Worm (Caenorhabditis elegans) whole organism, L4 larva: Measurements from ENCODE around the gene B0334.13.
A peak's percentile ranks its signal among the peaks of the same experiment; 100 is the strongest.

Experiments
- D1046.2 ChIP-seq: fragments of 200-800 bp; sonication (Bioruptor generic); IDR thresholded peaks from 2 replicates; pipeline ENCODE4 v1.3.6; 2022; ENCODE audit warnings: missing genetic modification characterization, missing compliant biosample characterization
- F26F4.8 ChIP-seq: fragments of 200-800 bp; sonication (Bioruptor generic); conservative IDR thresholded peaks from 2 replicates; pipeline ENCODE4 v1.3.6; 2022; ENCODE audit warnings: missing genetic modification characterization, missing compliant biosample characterization
- T26A8.4 ChIP-seq: fragments of 200-800 bp; sonication (Bioruptor generic); IDR thresholded peaks from 2 replicates; pipeline ENCODE4 v1.3.6; 2022; ENCODE audit warnings: missing genetic modification characterization, missing compliant biosample characterization
- Y105C5A.15 ChIP-seq: fragments of 200-800 bp; sonication (Bioruptor generic); IDR thresholded peaks from 2 replicates; pipeline ENCODE4 v1.3.6; 2022; ENCODE audit warnings: missing genetic modification characterization, missing compliant biosample characterization
- Y75B8A.6 ChIP-seq: fragments of 200-800 bp; sonication (Bioruptor generic); IDR thresholded peaks from 2 replicates; pipeline ENCODE4 v1.3.6; 2022; ENCODE audit warnings: missing genetic modification reagents, missing genetic modification characterization, missing compliant biosample characterization
- aha-1 ChIP-seq: fragments of 150-350 bp; peaks from one replicate; lab custom pipeline; 2014; ENCODE audit warnings: missing biosample characterization, missing genetic modification characterization
- arid-1 ChIP-seq: fragments of 200-800 bp; sonication (Bioruptor generic); conservative IDR thresholded peaks from 2 replicates; pipeline ENCODE4 v1.3.6; 2022; ENCODE audit warnings: missing genetic modification reagents, missing genetic modification characterization, missing compliant biosample characterization
- ceh-20 ChIP-seq: fragments of 200-800 bp; sonication (Bioruptor generic); IDR thresholded peaks from 2 replicates; pipeline ENCODE4 v1.3.6; 2022; ENCODE audit warnings: missing genetic modification reagents, missing genetic modification characterization, missing compliant biosample characterization
- ceh-62 ChIP-seq: sonication (generic microtip); optimal IDR thresholded peaks from 2 replicates; lab custom pipeline; 2017; ENCODE audit warnings: missing biosample characterization, missing genetic modification characterization
- ceh-82 ChIP-seq: sonication (generic microtip); optimal IDR thresholded peaks from 2 replicates; lab custom pipeline; 2017; ENCODE audit warnings: missing biosample characterization, missing genetic modification characterization
- cey-2 ChIP-seq: sonication (generic microtip); optimal IDR thresholded peaks from 3 replicates; lab custom pipeline; 2017; ENCODE audit warnings: missing genetic modification characterization, mild to moderate bottlenecking, missing compliant biosample characterization, antibody characterized with exemption, borderline replicate concordance; ENCODE audit not compliant: insufficient read depth
- daf-12 ChIP-seq: fragments of 150-350 bp; optimal IDR thresholded peaks from 2 replicates; lab custom pipeline; 2014; ENCODE audit warnings: missing biosample characterization, missing genetic modification reagents, missing genetic modification characterization
- daf-16 ChIP-seq, 3 experiments: sonication (generic microtip); optimal IDR thresholded peaks; 2 replicates each; lab custom pipeline; 2016 to 2017; ENCODE audit warnings: missing genetic modification characterization in 3 of 3, missing genetic modification reagents in 3 of 3, mild to moderate bottlenecking in 2 of 3, missing compliant biosample characterization in 2 of 3, missing biosample characterization in 1 of 3, moderate library complexity in 1 of 3
- daf-19 ChIP-seq: fragments of 200-800 bp; sonication (Bioruptor generic); conservative IDR thresholded peaks from 2 replicates; pipeline ENCODE4 v1.3.6; 2022; ENCODE audit warnings: missing genetic modification characterization, missing compliant biosample characterization
- dmd-9 ChIP-seq: fragments of 200-800 bp; sonication (Bioruptor generic); IDR thresholded peaks from 2 replicates; pipeline ENCODE4 v1.3.6; 2022; ENCODE audit warnings: missing genetic modification reagents, missing genetic modification characterization, missing compliant biosample characterization
- dpl-1 ChIP-seq: fragments of 150-350 bp; optimal IDR thresholded peaks from 2 replicates; lab custom pipeline; 2014; ENCODE audit warnings: missing biosample characterization, missing genetic modification reagents, missing genetic modification characterization
- duxl-1 ChIP-seq: sonication (generic microtip); optimal IDR thresholded peaks from 2 replicates; lab custom pipeline; 2016; ENCODE audit warnings: mild to moderate bottlenecking, missing genetic modification characterization, moderate library complexity, missing compliant biosample characterization; ENCODE audit not compliant: poor library complexity
- dve-1 ChIP-seq: sonication (generic microtip); optimal IDR thresholded peaks from 2 replicates; lab custom pipeline; 2017; ENCODE audit warnings: antibody characterized with exemption, mild to moderate bottlenecking, missing genetic modification characterization, missing compliant biosample characterization; ENCODE audit not compliant: insufficient read depth
- egl-27 ChIP-seq: sonication (generic microtip); optimal IDR thresholded peaks from 3 replicates; lab custom pipeline; 2017; ENCODE audit warnings: missing biosample characterization, missing genetic modification reagents, missing genetic modification characterization
- egl-43 ChIP-seq: fragments of 200-800 bp; sonication (Bioruptor generic); IDR thresholded peaks from 2 replicates; pipeline ENCODE4 v1.3.6; 2022; ENCODE audit warnings: missing genetic modification reagents, missing genetic modification characterization, missing compliant biosample characterization
- fkh-10 ChIP-seq: fragments of 150-350 bp; optimal IDR thresholded peaks from 2 replicates; lab custom pipeline; 2014; ENCODE audit warnings: missing biosample characterization, missing genetic modification reagents, missing genetic modification characterization
- gei-8 ChIP-seq: fragments of 200-800 bp; sonication (Bioruptor generic); optimal IDR thresholded peaks from 2 replicates; lab custom pipeline; 2018; ENCODE audit warnings: mild to moderate bottlenecking, missing genetic modification characterization, missing compliant biosample characterization
- hif-1 ChIP-seq, 2 experiments: sonication (generic microtip); optimal IDR thresholded peaks; 2 replicates each; lab custom pipeline; 2016 to 2017; ENCODE audit warnings: missing compliant biosample characterization in 2 of 2, missing genetic modification characterization in 2 of 2, missing genetic modification reagents in 2 of 2, missing genotype in 2 of 2, mild to moderate bottlenecking in 1 of 2
- hlh-11 ChIP-seq: fragments of 200-800 bp; sonication (Bioruptor generic); optimal IDR thresholded peaks from 2 replicates; lab custom pipeline; 2018; ENCODE audit warnings: mild to moderate bottlenecking, missing genetic modification characterization, missing compliant biosample characterization
- hlh-30 ChIP-seq: sonication (generic microtip); optimal IDR thresholded peaks from 2 replicates; lab custom pipeline; 2017; ENCODE audit warnings: antibody characterized with exemption, mild to moderate bottlenecking, missing genetic modification characterization, missing compliant biosample characterization; ENCODE audit not compliant: insufficient read depth
- hmg-1.1 ChIP-seq: fragments of 200-800 bp; sonication (Bioruptor generic); IDR thresholded peaks from 2 replicates; pipeline ENCODE4 v1.3.6; 2022; ENCODE audit warnings: missing genetic modification reagents, missing genetic modification characterization, missing compliant biosample characterization
- jun-1 ChIP-seq: fragments of 150-350 bp; optimal IDR thresholded peaks from 2 replicates; lab custom pipeline; 2014; ENCODE audit warnings: missing biosample characterization, missing genetic modification reagents, missing genetic modification characterization
- lin-13 ChIP-seq: fragments of 150-350 bp; optimal IDR thresholded peaks from 2 replicates; lab custom pipeline; 2014; ENCODE audit warnings: missing biosample characterization, missing genetic modification reagents, missing genetic modification characterization
- lin-29 ChIP-seq: fragments of 200-800 bp; sonication (Bioruptor generic); IDR thresholded peaks from 2 replicates; pipeline ENCODE4 v1.3.6; 2022; ENCODE audit warnings: missing genetic modification reagents, missing genetic modification characterization, missing compliant biosample characterization
- lin-38 ChIP-seq: fragments of 200-800 bp; sonication (Bioruptor generic); IDR thresholded peaks from 2 replicates; pipeline ENCODE4 v1.3.6; 2022; ENCODE audit warnings: missing genetic modification reagents, missing genetic modification characterization, missing compliant biosample characterization
- lin-39 ChIP-seq: fragments of 150-350 bp; optimal IDR thresholded peaks from 2 replicates; lab custom pipeline; 2014; ENCODE audit warnings: missing biosample characterization, missing genetic modification reagents, missing genetic modification characterization
- mdt-29 ChIP-seq: fragments of 200-800 bp; sonication (Bioruptor generic); IDR thresholded peaks from 2 replicates; pipeline ENCODE4 v1.3.6; 2022; ENCODE audit warnings: missing genetic modification reagents, missing genetic modification characterization, missing compliant biosample characterization
- mep-1 ChIP-seq: fragments of 150-350 bp; sonication (generic microtip); optimal IDR thresholded peaks from 3 replicates; lab custom pipeline; 2014; ENCODE audit warnings: missing biosample characterization, missing genetic modification characterization
- mxl-2 ChIP-seq: fragments of 200-800 bp; sonication (Bioruptor generic); conservative IDR thresholded peaks from 2 replicates; pipeline ENCODE4 v1.3.6; 2022; ENCODE audit warnings: missing genetic modification reagents, missing genetic modification characterization, missing compliant biosample characterization
- nhr-28 ChIP-seq: fragments of 150-350 bp; optimal IDR thresholded peaks from 2 replicates; lab custom pipeline; 2014; ENCODE audit warnings: missing biosample characterization, missing genetic modification characterization
- nhr-42 ChIP-seq: fragments of 200-800 bp; sonication (Bioruptor generic); IDR thresholded peaks from 2 replicates; pipeline ENCODE4 v1.3.6; 2022; ENCODE audit warnings: missing genetic modification characterization, missing compliant biosample characterization
- nhr-76 ChIP-seq: fragments of 150-350 bp; optimal IDR thresholded peaks from 2 replicates; lab custom pipeline; 2014; ENCODE audit warnings: missing biosample characterization, missing genetic modification characterization
- pqm-1 ChIP-seq: sonication (generic microtip); optimal IDR thresholded peaks from 2 replicates; lab custom pipeline; 2017; ENCODE audit warnings: missing biosample characterization, missing genetic modification characterization
- rbr-2 ChIP-seq: sonication (generic microtip); optimal IDR thresholded peaks from 2 replicates; lab custom pipeline; 2016; ENCODE audit warnings: missing genotype, missing genetic modification characterization, missing compliant biosample characterization
- sdz-12 ChIP-seq: fragments of 200-800 bp; sonication (Bioruptor generic); optimal IDR thresholded peaks from 2 replicates; lab custom pipeline; 2018; ENCODE audit warnings: mild to moderate bottlenecking, missing genetic modification characterization, missing compliant biosample characterization
- set-16 ChIP-seq: fragments of 200-800 bp; sonication (Bioruptor generic); IDR thresholded peaks from 2 replicates; pipeline ENCODE4 v1.3.6; 2022; ENCODE audit warnings: missing genetic modification reagents, missing genetic modification characterization, missing compliant biosample characterization
- snpc-4 ChIP-seq: fragments of 150-350 bp; optimal IDR thresholded peaks from 2 replicates; lab custom pipeline; 2014; ENCODE audit warnings: missing biosample characterization, missing genetic modification characterization
- tag-97 ChIP-seq: fragments of 200-800 bp; sonication (Bioruptor generic); IDR thresholded peaks from 2 replicates; pipeline ENCODE4 v1.3.6; 2022; ENCODE audit warnings: missing genetic modification characterization, missing compliant biosample characterization
- tra-1 ChIP-seq: fragments of 200-800 bp; sonication (Bioruptor generic); IDR thresholded peaks from 2 replicates; pipeline ENCODE4 v1.3.6; 2022; ENCODE audit warnings: missing genetic modification reagents, missing genetic modification characterization, missing compliant biosample characterization
- unc-62 ChIP-seq, 3 experiments: fragments of 150-350 bp in 1 of 3; sonication (generic microtip); optimal IDR thresholded peaks in 2 of 3; peaks in 1 of 3; 1 replicate in 1 of 3; 2 replicates in 2 of 3; lab custom pipeline; 2014 to 2017; ENCODE audit warnings: missing biosample characterization in 3 of 3, missing genetic modification characterization in 3 of 3, missing genetic modification reagents in 3 of 3, missing genotype in 1 of 3
- zag-1 ChIP-seq: fragments of 150-350 bp; optimal IDR thresholded peaks from 2 replicates; lab custom pipeline; 2014; ENCODE audit warnings: missing biosample characterization, missing genetic modification characterization
- zfp-2 ChIP-seq: sonication (generic microtip); optimal IDR thresholded peaks from 2 replicates; lab custom pipeline; 2016; ENCODE audit warnings: mild to moderate bottlenecking, missing genetic modification characterization, missing compliant biosample characterization
- zfp-3 ChIP-seq: fragments of 200-800 bp; sonication (Bioruptor generic); conservative IDR thresholded peaks from 2 replicates; pipeline ENCODE4 v1.3.6; 2022; ENCODE audit warnings: missing genetic modification reagents, missing genetic modification characterization, missing compliant biosample characterization
- zip-11 ChIP-seq: fragments of 200-800 bp; sonication (Bioruptor generic); IDR thresholded peaks from 2 replicates; pipeline ENCODE4 v1.3.6; 2022; ENCODE audit warnings: missing genetic modification characterization, missing compliant biosample characterization
- ztf-11 ChIP-seq: fragments of 150-350 bp; optimal IDR thresholded peaks from 2 replicates; lab custom pipeline; 2014; ENCODE audit warnings: missing biosample characterization, missing genetic modification characterization

The B0334.13 gene

DNA sequence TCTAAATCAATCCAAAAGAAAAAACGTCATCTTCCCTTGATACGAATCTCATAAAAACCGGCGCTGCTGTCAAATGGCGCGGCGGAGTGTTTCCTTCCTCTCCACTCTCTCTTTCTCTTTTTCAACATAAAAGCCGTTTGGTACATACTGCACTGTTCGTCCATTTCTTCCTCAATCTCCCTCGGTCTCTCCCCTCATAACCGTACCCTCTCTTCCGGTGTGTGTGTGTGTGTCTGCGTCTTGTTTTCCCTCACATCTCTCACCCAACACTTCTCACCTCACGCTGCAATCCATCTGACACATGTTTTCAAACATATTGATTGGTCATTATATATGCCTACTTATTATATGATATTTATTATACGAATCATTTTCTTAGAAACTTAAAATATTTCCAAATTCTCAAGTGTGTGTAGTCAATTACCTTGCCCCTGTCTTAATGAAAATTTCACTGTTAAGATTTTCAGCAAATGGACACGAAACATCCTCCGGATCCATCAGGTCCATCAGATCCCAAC, 23.6 kb upstream of the B0334.13 start, which contains the start of the genes aars-1 and rga-1 (continued):
- TF ChIP-seq nhr-76 (no peak), Y105C5A.15 (no peak), daf-19 (GFP tag; lab: Robert Waterston, UW) (no peak), unc-62 (GFP tag; optimal IDR thresholded peaks at IDR 0.05 in 1 of 2; lab: Kevin White, UChicago) (peak in 1 of 2 experiments; percentile 97), unc-62 (tag; optimal IDR thresholded peaks at IDR 0.05; lab: Kevin White, UChicago) (no peak), lin-38 (GFP tag; lab: Robert Waterston, UW) (peak; percentile 51), zag-1 (tag; lab: Kevin White, UChicago) (no peak), zfp-3 (no peak), T26A8.4 (GFP tag; lab: Robert Waterston, UW) (peak; percentile 63; the same call in 1 of the 2 replicates), F26F4.8 (GFP tag; lab: Robert Waterston, UW) (no peak), ceh-82 (no peak), ceh-62 (tag; lab: Kevin White, UChicago) (no peak), snpc-4 (no peak), dve-1 (tag; lab: Kevin White, UChicago) (peak; percentile 79), arid-1 (GFP tag; lab: Robert Waterston, UW) (0 out of 2 replicates have a peak, but pooled peaks have one; percentile 12), hlh-30 (tag; lab: Kevin White, UChicago) (peak; percentile 89), hif-1 (tag; optimal IDR thresholded peaks at IDR 0.05; lab: Kevin White, UChicago) (peak in 1 of 2 experiments; percentile 19), dpl-1 (GFP tag; lab: Kevin White, UChicago) (peak; percentile 54), zip-11 (GFP tag; lab: Robert Waterston, UW) (no peak), tag-97 (GFP tag; lab: Robert Waterston, UW) (no peak), egl-27 (tag; lab: Kevin White, UChicago) (no peak), lin-13 (GFP tag; lab: Kevin White, UChicago) (peak; percentile 22), lin-39 (tag; lab: Kevin White, UChicago) (no peak), duxl-1 (no peak), D1046.2 (GFP tag; lab: Robert Waterston, UW) (no peak), pqm-1 (peak; percentile 46), cey-2 (tag; lab: Kevin White, UChicago) (no peak), mxl-2 (GFP tag; lab: Robert Waterston, UW) (no peak), ztf-11 (no peak), gei-8 (GFP tag; lab: Kevin White, UChicago) (no peak), set-16 (GFP tag; lab: Robert Waterston, UW) (no peak), nhr-28 (tag; lab: Kevin White, UChicago) (peak; percentile 86), daf-12 (tag; lab: Kevin White, UChicago) (no peak), sdz-12 (GFP tag; lab: Kevin White, UChicago) (no peak), hlh-11 (tag; lab: Kevin White, UChicago) (peak; percentile 94), egl-43 (GFP tag; lab: Robert Waterston, UW) (no peak), Y75B8A.6 (GFP tag; lab: Robert Waterston, UW) (no peak), dmd-9 (GFP tag; lab: Robert Waterston, UW) (no peak), hmg-1.1 (GFP tag; lab: Robert Waterston, UW) (peak; percentile 45; the same call in 1 of the 2 replicates), rbr-2 (tag; lab: Kevin White, UChicago) (peak; percentile 30), mep-1 (peak; percentile 67), daf-16 (GFP tag; optimal IDR thresholded peaks at IDR 0.05; lab: Kevin White, UChicago) (peak in 1 of 2 experiments; percentile 3), daf-16 (tag; optimal IDR thresholded peaks at IDR 0.05; lab: Kevin White, UChicago) (peak; percentile 68), lin-29 (GFP tag; lab: Robert Waterston, UW) (no peak), ceh-20 (GFP tag; lab: Robert Waterston, UW) (no peak), tra-1 (GFP tag; lab: Robert Waterston, UW) (peak; percentile 46; the same call in 1 of the 2 replicates), mdt-29 (GFP tag; lab: Robert Waterston, UW) (no peak), aha-1 (tag; lab: Kevin White, UChicago) (peak; percentile 96), fkh-10 (no peak), nhr-42 (no peak), zfp-2 (no peak), jun-1 (tag; lab: Kevin White, UChicago) (peak; percentile 26)
